Worm (Caenorhabditis elegans) whole organism, L1 larva: ENCODE results near the gene F58E2.5.

Experiments used
- C04F5.9 ChIP-seq: sonication (generic microtip); optimal IDR thresholded peaks from 2 replicates; lab custom pipeline; 2016; ENCODE audit warnings: missing genetic modification characterization, missing compliant biosample characterization
- C16A3.4 ChIP-seq: fragments of 150-350 bp; optimal IDR thresholded peaks from 2 replicates; lab custom pipeline; 2014; ENCODE audit warnings: missing biosample characterization, missing genetic modification characterization
- F16B12.6 ChIP-seq: fragments of 150-350 bp; optimal IDR thresholded peaks from 2 replicates; lab custom pipeline; 2014; ENCODE audit warnings: missing biosample characterization, missing genetic modification characterization
- Y116A8C.19 ChIP-seq: sonication (generic microtip); optimal IDR thresholded peaks from 2 replicates; lab custom pipeline; 2016; ENCODE audit warnings: missing compliant biosample characterization, missing genetic modification characterization, borderline replicate concordance
- alr-1 ChIP-seq: fragments of 200-800 bp; sonication (Bioruptor generic); optimal IDR thresholded peaks from 2 replicates; lab custom pipeline; 2018; ENCODE audit warnings: borderline replicate concordance, mild to moderate bottlenecking, missing genetic modification characterization, missing compliant biosample characterization
- aly-2 ChIP-seq: fragments of 150-350 bp; optimal IDR thresholded peaks from 2 replicates; lab custom pipeline; 2014; ENCODE audit warnings: missing biosample characterization, missing genetic modification characterization
- ceh-63 ChIP-seq: fragments of 200-800 bp; sonication (Bioruptor generic); optimal IDR thresholded peaks from 2 replicates; lab custom pipeline; 2018; ENCODE audit warnings: mild to moderate bottlenecking, missing genetic modification characterization, missing compliant biosample characterization
- ceh-88 ChIP-seq: fragments of 200-800 bp; sonication (Bioruptor generic); IDR thresholded peaks from 2 replicates; pipeline ENCODE4 v1.3.6; 2022; ENCODE audit warnings: missing genetic modification characterization, missing compliant biosample characterization
- ces-1 ChIP-seq: fragments of 150-350 bp; optimal IDR thresholded peaks from 2 replicates; lab custom pipeline; 2014; ENCODE audit warnings: missing biosample characterization, missing genetic modification reagents, missing genetic modification characterization
- efl-1 ChIP-seq, 4 experiments: fragments of 150-350 bp; optimal IDR thresholded peaks in 3 of 4; peaks in 1 of 4; 1 replicate in 1 of 4; 2 replicates in 3 of 4; lab custom pipeline; 2014; ENCODE audit warnings: missing biosample characterization in 2 of 4, missing genetic modification characterization in 2 of 4, missing genetic modification reagents in 2 of 4
- efl-3 ChIP-seq: fragments of 200-800 bp; sonication (Bioruptor generic); optimal IDR thresholded peaks from 2 replicates; lab custom pipeline; 2018; ENCODE audit warnings: mild to moderate bottlenecking, missing genetic modification characterization, missing compliant biosample characterization
- elt-2 ChIP-seq: sonication (generic microtip); optimal IDR thresholded peaks from 2 replicates; lab custom pipeline; 2016; ENCODE audit warnings: missing genetic modification characterization, mild to moderate bottlenecking, inconsistent platforms, missing compliant biosample characterization, missing genetic modification reagents
- elt-3 ChIP-seq, 6 experiments: fragments of 150-350 bp in 1 of 6; sonication (generic microtip); optimal IDR thresholded peaks; 2 replicates each; lab custom pipeline; 2017 to 2018; ENCODE audit warnings: missing biosample characterization in 6 of 6, missing genetic modification characterization in 6 of 6, inconsistent platforms in 1 of 6
- ets-5 ChIP-seq: fragments of 200-800 bp; sonication (Bioruptor generic); IDR thresholded peaks from 2 replicates; pipeline ENCODE4 v1.3.6; 2022; ENCODE audit warnings: missing genetic modification characterization, missing compliant biosample characterization
- fkh-4 ChIP-seq: sonication (generic microtip); optimal IDR thresholded peaks from 2 replicates; lab custom pipeline; 2016; ENCODE audit warnings: missing compliant biosample characterization, missing genetic modification characterization, borderline replicate concordance
- hlh-17 ChIP-seq: fragments of 200-800 bp; sonication (Bioruptor generic); optimal IDR thresholded peaks from 2 replicates; lab custom pipeline; 2018; ENCODE audit warnings: missing genetic modification characterization, mild to moderate bottlenecking, missing compliant biosample characterization, moderate library complexity, borderline replicate concordance
- hpl-2 ChIP-seq: fragments of 150-350 bp; optimal IDR thresholded peaks from 2 replicates; lab custom pipeline; 2014; ENCODE audit warnings: missing biosample characterization, missing genetic modification reagents, missing genetic modification characterization
- irx-1 ChIP-seq: sonication (generic microtip); optimal IDR thresholded peaks from 2 replicates; lab custom pipeline; 2016; ENCODE audit warnings: missing genetic modification characterization, missing compliant biosample characterization
- lin-13 ChIP-seq: fragments of 150-350 bp; optimal IDR thresholded peaks from 2 replicates; lab custom pipeline; 2014; ENCODE audit warnings: missing biosample characterization, missing genetic modification reagents, missing genetic modification characterization
- lin-14 ChIP-seq: fragments of 200-800 bp; sonication (Bioruptor generic); optimal IDR thresholded peaks from 2 replicates; lab custom pipeline; 2018; ENCODE audit warnings: mild to moderate bottlenecking, missing genetic modification characterization, moderate library complexity, missing compliant biosample characterization
- lin-35 ChIP-seq, 2 experiments: fragments of 150-350 bp; optimal IDR thresholded peaks; 2 replicates each; lab custom pipeline; 2014; ENCODE audit warnings: missing biosample characterization in 2 of 2, missing genetic modification characterization in 2 of 2, missing genetic modification reagents in 2 of 2
- lsy-2 ChIP-seq, 2 experiments: fragments of 150-350 bp; optimal IDR thresholded peaks; 2 replicates each; lab custom pipeline; 2014; ENCODE audit warnings: missing biosample characterization in 2 of 2, missing genetic modification characterization in 2 of 2
- nhr-12 ChIP-seq: sonication (generic microtip); optimal IDR thresholded peaks from 2 replicates; lab custom pipeline; 2017; ENCODE audit warnings: missing biosample characterization, missing genetic modification characterization
- nhr-28 ChIP-seq: fragments of 150-350 bp; optimal IDR thresholded peaks from 2 replicates; lab custom pipeline; 2014; ENCODE audit warnings: missing biosample characterization, missing genetic modification characterization
- nhr-77 ChIP-seq: fragments of 150-350 bp; optimal IDR thresholded peaks from 2 replicates; lab custom pipeline; 2014; ENCODE audit warnings: missing biosample characterization, missing genetic modification characterization
- nhr-85 ChIP-seq: sonication (generic microtip); peaks from one replicate; lab custom pipeline; 2016; ENCODE audit warnings: missing genetic modification characterization, inconsistent platforms, missing compliant biosample characterization
- pax-3 ChIP-seq: fragments of 200-800 bp; sonication (Bioruptor generic); optimal IDR thresholded peaks from 2 replicates; lab custom pipeline; 2018; ENCODE audit warnings: mild to moderate bottlenecking, missing genetic modification characterization, moderate library complexity, missing compliant biosample characterization
- snpc-4 ChIP-seq: fragments of 150-350 bp; optimal IDR thresholded peaks from 2 replicates; lab custom pipeline; 2014; ENCODE audit warnings: missing biosample characterization, missing genetic modification characterization
- sox-4 ChIP-seq: sonication (generic microtip); optimal IDR thresholded peaks from 2 replicates; lab custom pipeline; 2016; ENCODE audit warnings: missing genetic modification characterization, missing compliant biosample characterization
- sup-37 ChIP-seq: fragments of 200-800 bp; sonication (Bioruptor generic); optimal IDR thresholded peaks from 2 replicates; lab custom pipeline; 2018; ENCODE audit warnings: mild to moderate bottlenecking, missing genetic modification characterization, missing compliant biosample characterization
- tlp-1 ChIP-seq: fragments of 150-350 bp; optimal IDR thresholded peaks from 2 replicates; lab custom pipeline; 2014; ENCODE audit warnings: missing biosample characterization, missing genetic modification characterization
- unc-130 ChIP-seq: fragments of 150-350 bp; optimal IDR thresholded peaks from 2 replicates; lab custom pipeline; 2017; ENCODE audit warnings: missing biosample characterization, missing genetic modification characterization, inconsistent platforms
- unc-98 ChIP-seq: fragments of 200-800 bp; sonication (Bioruptor generic); IDR thresholded peaks from 2 replicates; pipeline ENCODE4 v1.3.6; 2022; ENCODE audit warnings: missing genetic modification characterization, missing compliant biosample characterization
- vab-15 ChIP-seq: sonication (generic microtip); optimal IDR thresholded peaks from 2 replicates; lab custom pipeline; 2017; ENCODE audit warnings: missing genotype, mild to moderate bottlenecking, missing genetic modification characterization, missing compliant biosample characterization
- zag-1 ChIP-seq: fragments of 150-350 bp; optimal IDR thresholded peaks from 2 replicates; lab custom pipeline; 2014; ENCODE audit warnings: missing biosample characterization, missing genetic modification characterization
- zip-4 ChIP-seq: fragments of 200-800 bp; sonication (Bioruptor generic); optimal IDR thresholded peaks from 2 replicates; lab custom pipeline; 2018; ENCODE audit warnings: mild to moderate bottlenecking, missing genetic modification characterization, moderate library complexity, missing compliant biosample characterization
- ztf-4 ChIP-seq: fragments of 150-350 bp; optimal IDR thresholded peaks from 2 replicates; lab custom pipeline; 2014; ENCODE audit warnings: missing biosample characterization, missing genetic modification characterization

Gene F58E2.5

ce11 chrIV:3400941-3401340 lies 43.8 kb upstream of the F58E2.5 start:
- peak; percentile 58 for TF ChIP-seq elt-2 (tag; lab: Kevin White, UChicago)
- no peak for TF ChIP-seq unc-98 (GFP tag; lab: Robert Waterston, UW)
- TF ChIP-seq, all 84 proteins: peak for 1

ce11 chrIV:3415383-3415782 lies 29.3 kb upstream of the F58E2.5 start, which contains the start of gene lgc-9:
Gene lgc-9, plus strand, starts transcription at chrIV:3415683.
- TF ChIP-seq elt-3 (tag; optimal IDR thresholded peaks at IDR 0.05; lab: Kevin White, UChicago) (no peak), F16B12.6 (tag; lab: Kevin White, UChicago) (no peak), aly-2 (tag; lab: Kevin White, UChicago) (no peak), nhr-77 (tag; lab: Kevin White, UChicago) (no peak), irx-1 (tag; lab: Kevin White, UChicago) (no peak), ces-1 (GFP tag; lab: Kevin White, UChicago) (no peak), C04F5.9 (no peak), nhr-85 (tag; lab: Kevin White, UChicago) (no peak), ceh-63 (no peak), efl-1 (optimal IDR thresholded peaks at IDR 0.05; lab: Kevin White, UChicago) (no peak), efl-1 (GFP tag; optimal IDR thresholded peaks at IDR 0.05 in 1 of 2; lab: Kevin White, UChicago) (no peak), sox-4 (no peak), lin-14 (GFP tag; lab: Kevin White, UChicago) (no peak), lin-35 (GFP tag; optimal IDR thresholded peaks at IDR 0.05; lab: Kevin White, UChicago) (no peak), lin-13 (GFP tag; lab: Kevin White, UChicago) (no peak), C16A3.4 (tag; lab: Kevin White, UChicago) (no peak), tlp-1 (tag; lab: Kevin White, UChicago) (no peak)

- no peak for TF ChIP-seq nhr-12 (tag; lab: Kevin White, UChicago)
- TF ChIP-seq sup-37 (GFP tag; lab: Kevin White, UChicago), result no peak
- TF ChIP-seq efl-1 (optimal IDR thresholded peaks at IDR 0.05; lab: Kevin White, UChicago), result no peak
- peak in 1 of 2 experiments; percentile 37 for TF ChIP-seq efl-1 (GFP tag; optimal IDR thresholded peaks at IDR 0.05 in 1 of 2; lab: Kevin White, UChicago)
These were observed 26.0 kb upstream of the F58E2.5 start for ce11 chrIV:3418741-3419140.

- TF ChIP-seq snpc-4 (tag; lab: Kevin White, UChicago), result no peak
- TF ChIP-seq hpl-2 (GFP tag; lab: Kevin White, UChicago), result no peak
- TF ChIP-seq fkh-4, result no peak
- TF ChIP-seq elt-2 (tag; lab: Kevin White, UChicago), result no peak
- TF ChIP-seq alr-1 (tag; lab: Kevin White, UChicago), result no peak
- TF ChIP-seq aly-2 (tag; lab: Kevin White, UChicago), result no peak
- TF ChIP-seq efl-3 (GFP tag; lab: Kevin White, UChicago), result no peak
- no peak for TF ChIP-seq ceh-88 (GFP tag; lab: Robert Waterston, UW)
- TF ChIP-seq vab-15, result no peak
- TF ChIP-seq zag-1, result no peak
- no peak for TF ChIP-seq hlh-17
These were observed 22.2 kb upstream of the F58E2.5 start, which contains the start of gene C04C3.6 for ce11 chrIV:3422516-3422915. Gene C04C3.6, minus strand, starts transcription at chrIV:3422616.

- TF ChIP-seq vab-15 (no peak), elt-3 (tag; optimal IDR thresholded peaks at IDR 0.05; lab: Kevin White, UChicago) (no peak), pax-3 (tag; lab: Kevin White, UChicago) (no peak), Y116A8C.19 (tag; lab: Kevin White, UChicago) (no peak), lsy-2 (tag; optimal IDR thresholded peaks at IDR 0.05; lab: Kevin White, UChicago) (no peak), unc-130 (tag; lab: Kevin White, UChicago) (no peak), nhr-77 (tag; lab: Kevin White, UChicago) (no peak), nhr-28 (tag; lab: Kevin White, UChicago) (no peak), ets-5 (GFP tag; lab: Robert Waterston, UW) (no peak), ztf-4 (tag; lab: Kevin White, UChicago) (no peak), elt-2 (tag; lab: Kevin White, UChicago) (no peak), zip-4 (GFP tag; lab: Kevin White, UChicago) (no peak)
These were observed 16.2 kb upstream of the F58E2.5 start, which contains the start of the genes C04C3.9 and srz-60 for ce11 chrIV:3428434-3428950. Gene C04C3.9, minus strand, starts transcription at chrIV:3428534. Gene srz-60, plus strand, starts transcription at chrIV:3428900.
